Fruit fly (Drosophila melanogaster): Measurements from ENCODE around the gene CG31445.

- TF ChIP-seq Crg-1 (GFP tag; optimal IDR thresholded peaks at IDR 0.05) (peak; percentile 97), Hr96 (GFP tag; optimal IDR thresholded peaks at IDR 0.05) (peak; percentile 96), cnc (optimal IDR thresholded peaks at IDR 0.05) (no peak), kay (GFP tag; ENCODE audit: borderline replicate concordance) (no peak), CG33017 (tag; optimal IDR thresholded peaks at IDR 0.05) (peak; percentile 84), cic (GFP tag; optimal IDR thresholded peaks at IDR 0.05) (peak; percentile 73)
Measured at dm6 chr3R:29219948-29220347, 24.7 kb downstream of the CG31445 start, which contains the start of gene eEF1gamma.

Measured in whole organism, adult.